Worm (Caenorhabditis elegans): ENCODE data around the gene lmtr-2.

DNA sequence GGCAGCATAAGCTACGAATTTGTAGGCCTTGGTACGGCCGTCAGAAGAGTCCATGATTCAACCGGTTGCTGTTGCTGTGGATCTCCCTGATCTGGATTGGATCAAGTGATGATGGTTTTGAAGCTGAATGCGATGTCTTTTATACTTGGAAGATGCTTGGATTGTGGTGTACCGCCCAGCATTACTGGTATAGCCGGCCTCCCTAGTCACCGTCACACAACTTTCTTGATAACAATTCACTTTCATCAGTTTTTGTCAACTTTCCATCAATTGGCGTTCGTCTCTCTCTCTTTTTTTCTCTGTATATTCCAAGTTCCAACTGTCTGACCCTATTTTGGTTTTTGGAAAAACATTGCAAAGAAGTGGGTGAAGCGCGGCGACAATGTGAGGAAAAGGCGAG, 39.9 kb upstream of the lmtr-2 start, which contains the start of gene col-43:
- TF ChIP-seq lin-32 (GFP tag; optimal IDR thresholded peaks at IDR 0.05) (no peak), unc-62 (GFP tag; optimal IDR thresholded peaks at IDR 0.05) (no peak), ham-2 (GFP tag; optimal IDR thresholded peaks at IDR 0.05) (no peak), nhr-12 (tag; optimal IDR thresholded peaks at IDR 0.05) (no peak), ztf-11 (tag; optimal IDR thresholded peaks at IDR 0.05) (no peak), lin-13 (tag; optimal IDR thresholded peaks at IDR 0.05) (no peak)

All from whole organism, mixed stage, embryonic.